Worm (Caenorhabditis elegans): ENCODE data around the gene scl-17.

ce11 chrII:1482419-1482818, 37.4 kb downstream of the scl-17 start:
- TF ChIP-seq nhr-237 (tag; optimal IDR thresholded peaks at IDR 0.05) (no peak), ztf-11 (tag; optimal IDR thresholded peaks at IDR 0.05) (no peak), snpc-4 (tag; optimal IDR thresholded peaks at IDR 0.05) (no peak), aly-2 (tag; optimal IDR thresholded peaks at IDR 0.05) (no peak), ZK546.5 (tag; optimal IDR thresholded peaks at IDR 0.05) (no peak), ama-1 (optimal IDR thresholded peaks at IDR 0.05) (no peak)

Data from whole organism, L2 larva.